Fruit fly (Drosophila melanogaster) whole organism, embryonic: ENCODE results near the gene CG1998.

ENCODE experiments used
- Abd-B ChIP-seq: fragments of 200-800 bp; sonication (Bioruptor generic); optimal IDR thresholded peaks from 2 replicates; lab custom pipeline; 2018; ENCODE audit warnings: missing biosample characterization, mild to moderate bottlenecking, missing genetic modification characterization, moderate library complexity
- Bgb ChIP-seq: fragments of 200-800 bp; sonication (Bioruptor generic); IDR thresholded peaks from 2 replicates; pipeline ENCODE4 v1.3.6; 2022; ENCODE audit warnings: missing biosample characterization, missing genetic modification characterization; ENCODE audit not compliant: partially characterized antibody
- CG11247 ChIP-seq: fragments of 200-800 bp; sonication (Bioruptor generic); IDR thresholded peaks from 2 replicates; pipeline ENCODE4 v1.3.6; 2022; ENCODE audit warnings: missing biosample characterization, missing genetic modification characterization
- CG12299 ChIP-seq: fragments of 200-800 bp; sonication (Bioruptor generic); optimal IDR thresholded peaks from 2 replicates; lab custom pipeline; 2018; ENCODE audit warnings: missing biosample characterization, mild to moderate bottlenecking, missing genetic modification characterization
- CG14710 ChIP-seq: fragments of 200-800 bp; sonication (Bioruptor generic); optimal IDR thresholded peaks from 3 replicates; lab custom pipeline; 2019; ENCODE audit warnings: missing biosample characterization, mild to moderate bottlenecking, missing genetic modification characterization, moderate library complexity
- CG15514 ChIP-seq: fragments of 200-800 bp; sonication (Bioruptor generic); optimal IDR thresholded peaks from 3 replicates; lab custom pipeline; 2017; ENCODE audit warnings: missing biosample characterization, missing genetic modification characterization, mild to moderate bottlenecking, moderate library complexity, missing genetic modification reagents
- CG16779 ChIP-seq: fragments of 200-800 bp; sonication (Bioruptor generic); IDR thresholded peaks from 2 replicates; pipeline ENCODE4 v1.3.6; 2022; ENCODE audit warnings: missing biosample characterization, missing genetic modification characterization
- CG17568 ChIP-seq: fragments of 200-800 bp; sonication (Bioruptor generic); optimal IDR thresholded peaks from 2 replicates; lab custom pipeline; 2018; ENCODE audit warnings: missing biosample characterization, mild to moderate bottlenecking, missing genetic modification characterization, moderate library complexity
- CG18599 ChIP-seq: fragments of 200-800 bp; sonication (Bioruptor generic); optimal IDR thresholded peaks from 3 replicates; lab custom pipeline; 2017; ENCODE audit warnings: missing biosample characterization, missing genetic modification characterization, mild to moderate bottlenecking, moderate library complexity, missing genetic modification reagents
- CG2678 ChIP-seq: fragments of 200-800 bp; sonication (Bioruptor generic); optimal IDR thresholded peaks from 3 replicates; lab custom pipeline; 2019; ENCODE audit warnings: missing biosample characterization, mild to moderate bottlenecking, missing genetic modification characterization, moderate library complexity
- CG3163 ChIP-seq: fragments of 200-800 bp; sonication (Bioruptor generic); optimal IDR thresholded peaks from 3 replicates; lab custom pipeline; 2016; ENCODE audit warnings: missing biosample characterization, missing genetic modification characterization
- CG42726 ChIP-seq: fragments of 200-800 bp; sonication (Bioruptor generic); IDR thresholded peaks from 2 replicates; pipeline ENCODE4 v1.3.6; 2022; ENCODE audit warnings: missing biosample characterization, missing genetic modification characterization; ENCODE audit not compliant: partially characterized antibody
- CG5245 ChIP-seq: fragments of 200-800 bp; sonication (Bioruptor generic); optimal IDR thresholded peaks from 3 replicates; lab custom pipeline; 2016; ENCODE audit warnings: missing biosample characterization, missing genetic modification characterization
- CG5953 ChIP-seq: fragments of 200-800 bp; sonication (Bioruptor generic); IDR thresholded peaks from 2 replicates; pipeline ENCODE4 v1.3.6; 2022; ENCODE audit warnings: missing biosample characterization, missing genetic modification characterization
- CG7357 ChIP-seq: fragments of 200-800 bp; sonication (Bioruptor generic); IDR thresholded peaks from 3 replicates; pipeline ENCODE4 v1.3.6; 2022; ENCODE audit warnings: missing biosample characterization, missing genetic modification characterization
- CG7786 ChIP-seq: fragments of 200-800 bp; sonication (Bioruptor generic); optimal IDR thresholded peaks from 2 replicates; lab custom pipeline; 2016; ENCODE audit warnings: missing biosample characterization, missing genetic modification characterization
- CG8290 ChIP-seq, 3 experiments: fragments of 200-800 bp; sonication (Bioruptor generic); optimal IDR thresholded peaks; 2 replicates each; lab custom pipeline; 2016 to 2019; ENCODE audit warnings: missing biosample characterization in 3 of 3, missing genetic modification characterization in 3 of 3, mild to moderate bottlenecking in 2 of 3, moderate library complexity in 1 of 3
- CG8765 ChIP-seq: fragments of 200-800 bp; sonication (Bioruptor generic); IDR thresholded peaks from 2 replicates; pipeline ENCODE4 v1.3.6; 2022; ENCODE audit warnings: missing biosample characterization, missing genetic modification characterization
- CG9609 ChIP-seq: fragments of 200-800 bp; sonication (Bioruptor generic); optimal IDR thresholded peaks from 3 replicates; lab custom pipeline; 2016; ENCODE audit warnings: missing biosample characterization, missing genetic modification characterization
- CoRest ChIP-seq: fragments of 200-800 bp; sonication (Bioruptor generic); optimal IDR thresholded peaks from 3 replicates; lab custom pipeline; 2018; ENCODE audit warnings: missing biosample characterization, mild to moderate bottlenecking, missing genetic modification characterization, moderate library complexity
- Dp ChIP-seq: fragments of 200-800 bp; sonication (Bioruptor generic); optimal IDR thresholded peaks from 2 replicates; lab custom pipeline; 2018; ENCODE audit warnings: missing biosample characterization, mild to moderate bottlenecking, missing genetic modification characterization, moderate library complexity
- E2f2 ChIP-seq: fragments of 200-800 bp; sonication (Bioruptor generic); IDR thresholded peaks from 2 replicates; pipeline ENCODE4 v1.3.6; 2022; ENCODE audit warnings: missing biosample characterization, missing genetic modification characterization
- Elba2 ChIP-seq: fragments of 200-800 bp; sonication (Bioruptor generic); optimal IDR thresholded peaks from 3 replicates; lab custom pipeline; 2016; ENCODE audit warnings: missing biosample characterization, missing genetic modification characterization
- Ets97D ChIP-seq: fragments of 200-800 bp; sonication (Bioruptor generic); optimal IDR thresholded peaks from 3 replicates; lab custom pipeline; 2016; ENCODE audit warnings: missing biosample characterization, missing genetic modification characterization
- Fer2 ChIP-seq: fragments of 200-800 bp; sonication (Bioruptor generic); optimal IDR thresholded peaks from 2 replicates; lab custom pipeline; 2018; ENCODE audit warnings: missing biosample characterization, mild to moderate bottlenecking, missing genetic modification characterization, moderate library complexity
- Gug ChIP-seq: fragments of 200-800 bp; sonication (Bioruptor generic); IDR thresholded peaks from 4 replicates; pipeline ENCODE4 v1.3.6; 2022; ENCODE audit warnings: missing biosample characterization, missing genetic modification characterization
- HLH4C ChIP-seq: fragments of 200-800 bp; sonication (Bioruptor generic); IDR thresholded peaks from 3 replicates; pipeline ENCODE4 v1.3.6; 2022; ENCODE audit warnings: missing biosample characterization, missing genetic modification characterization; ENCODE audit not compliant: partially characterized antibody
- HmgD ChIP-seq: fragments of 200-800 bp; sonication (Bioruptor generic); optimal IDR thresholded peaks from 3 replicates; lab custom pipeline; 2016; ENCODE audit warnings: missing biosample characterization, missing genetic modification characterization
- HmgZ ChIP-seq: fragments of 200-800 bp; sonication (Bioruptor generic); optimal IDR thresholded peaks from 2 replicates; lab custom pipeline; 2018; ENCODE audit warnings: missing biosample characterization, mild to moderate bottlenecking, missing genetic modification characterization
- Hr3 ChIP-seq: fragments of 200-800 bp; sonication (Bioruptor generic); optimal IDR thresholded peaks from 3 replicates; lab custom pipeline; 2016; ENCODE audit warnings: missing biosample characterization, missing genetic modification characterization
- Med ChIP-seq: fragments of 200-800 bp; sonication (Bioruptor generic); peaks from one replicate; lab custom pipeline; 2016; ENCODE audit warnings: missing biosample characterization, missing genetic modification characterization, mild to moderate bottlenecking, inconsistent platforms, moderate library complexity
- Opbp ChIP-seq: fragments of 200-800 bp; sonication (Bioruptor generic); IDR thresholded peaks from 3 replicates; pipeline ENCODE4 v1.3.6; 2022; ENCODE audit warnings: missing biosample characterization, missing genetic modification characterization; ENCODE audit not compliant: partially characterized antibody
- Pdp1 ChIP-seq, 2 experiments: fragments of 200-800 bp; sonication (Bioruptor generic); optimal IDR thresholded peaks; 3 replicates each; lab custom pipeline; 2016; ENCODE audit warnings: missing biosample characterization in 2 of 2, missing genetic modification characterization in 2 of 2, mild to moderate bottlenecking in 1 of 2, moderate library complexity in 1 of 2
- Sox102F ChIP-seq: fragments of 200-800 bp; sonication (Bioruptor generic); optimal IDR thresholded peaks from 2 replicates; lab custom pipeline; 2018; ENCODE audit warnings: missing biosample characterization, mild to moderate bottlenecking, missing genetic modification characterization, moderate library complexity
- Sry-δ ChIP-seq: fragments of 200-800 bp; sonication (Bioruptor generic); optimal IDR thresholded peaks from 2 replicates; lab custom pipeline; 2016; ENCODE audit warnings: missing biosample characterization, missing genetic modification characterization
- bcd ChIP-seq: fragments of 200-800 bp; sonication (Bioruptor generic); optimal IDR thresholded peaks from 2 replicates; lab custom pipeline; 2017; ENCODE audit warnings: missing biosample characterization, mild to moderate bottlenecking, missing genetic modification characterization
- ewg ChIP-seq: fragments of 200-800 bp; sonication (Bioruptor generic); optimal IDR thresholded peaks from 3 replicates; lab custom pipeline; 2017; ENCODE audit warnings: mild to moderate bottlenecking, missing biosample characterization, missing genetic modification reagents, missing genetic modification characterization
- eyg ChIP-seq: fragments of 200-800 bp; sonication (Bioruptor generic); optimal IDR thresholded peaks from 3 replicates; lab custom pipeline; 2016; ENCODE audit warnings: missing biosample characterization, missing genetic modification characterization
- gfzf ChIP-seq: fragments of 200-800 bp; sonication (Bioruptor generic); optimal IDR thresholded peaks from 2 replicates; lab custom pipeline; 2016; ENCODE audit warnings: missing biosample characterization, mild to moderate bottlenecking, missing genetic modification characterization, moderate library complexity
- jing ChIP-seq: fragments of 200-800 bp; sonication (Bioruptor generic); optimal IDR thresholded peaks from 2 replicates; lab custom pipeline; 2018; ENCODE audit warnings: missing biosample characterization, mild to moderate bottlenecking, missing genetic modification characterization
- knrl ChIP-seq: fragments of 200-800 bp; sonication (Bioruptor generic); IDR thresholded peaks from 3 replicates; pipeline ENCODE4 v1.3.6; 2022; ENCODE audit warnings: missing biosample characterization, missing genetic modification characterization; ENCODE audit not compliant: partially characterized antibody
- lbe ChIP-seq: fragments of 200-800 bp; sonication (Bioruptor generic); optimal IDR thresholded peaks from 2 replicates; lab custom pipeline; 2016; ENCODE audit warnings: missing biosample characterization, mild to moderate bottlenecking, missing genetic modification characterization
- lilli ChIP-seq: fragments of 200-800 bp; sonication (Bioruptor generic); optimal IDR thresholded peaks from 3 replicates; lab custom pipeline; 2016; ENCODE audit warnings: missing biosample characterization, missing genetic modification characterization
- row ChIP-seq: fragments of 200-800 bp; sonication (Bioruptor generic); IDR thresholded peaks from 3 replicates; pipeline ENCODE4 v1.3.6; 2022; ENCODE audit warnings: missing biosample characterization, missing genetic modification characterization
- slou ChIP-seq: fragments of 200-800 bp; sonication (Bioruptor generic); optimal IDR thresholded peaks from 3 replicates; lab custom pipeline; 2016; ENCODE audit warnings: missing biosample characterization, missing genetic modification characterization
- sqz ChIP-seq: fragments of 200-800 bp; sonication (Bioruptor generic); optimal IDR thresholded peaks from 3 replicates; lab custom pipeline; 2018; ENCODE audit warnings: missing biosample characterization, mild to moderate bottlenecking, missing genetic modification characterization
- trem ChIP-seq: fragments of 200-800 bp; optimal IDR thresholded peaks from 3 replicates; lab custom pipeline; 2019; ENCODE audit warnings: missing biosample characterization, mild to moderate bottlenecking, missing genetic modification characterization, moderate library complexity
- zen ChIP-seq: fragments of 200-800 bp; sonication (Bioruptor generic); optimal IDR thresholded peaks from 3 replicates; lab custom pipeline; 2018; ENCODE audit warnings: missing biosample characterization, mild to moderate bottlenecking, missing genetic modification characterization, moderate library complexity

The CG1998 gene

DNA sequence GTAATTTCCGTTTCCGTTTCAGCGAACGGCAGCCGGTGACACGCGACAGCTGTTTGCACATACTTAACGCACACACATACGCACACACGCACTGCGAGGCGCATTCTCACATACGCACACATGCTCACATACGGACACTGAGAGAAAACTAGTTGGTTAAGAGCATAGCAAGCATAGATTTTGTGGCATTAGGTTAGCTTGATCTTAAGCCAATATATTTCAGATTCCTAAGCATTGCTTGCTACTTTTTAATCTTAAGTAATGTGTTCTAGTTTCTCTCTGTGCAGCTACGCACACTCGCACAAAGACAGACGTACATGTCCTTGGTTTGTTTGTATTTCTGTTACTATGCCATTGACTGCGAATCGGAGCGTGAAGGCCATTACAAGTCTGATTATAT is 21.2 kb upstream of the CG1998 start (continued):
- no peak for TF ChIP-seq slou (GFP tag; lab: Kevin White, UChicago)
- TF ChIP-seq jing (GFP tag; lab: Kevin White, UChicago) = no peak
- TF ChIP-seq CG11247 (GFP tag; lab: Robert Waterston, UW) = peak; percentile 23; the same call in 1 of the 2 replicates
- TF ChIP-seq lbe (GFP tag; lab: Kevin White, UChicago) = no peak
- TF ChIP-seq CG18599 (GFP tag; lab: Kevin White, UChicago) = peak; percentile 63
- peak; percentile 86 for TF ChIP-seq Med
- TF ChIP-seq lilli = peak; percentile 10
- TF ChIP-seq CG9609 (GFP tag; lab: Kevin White, UChicago) = no peak
- no peak for TF ChIP-seq CG5245 (GFP tag; lab: Kevin White, UChicago)
- no peak for TF ChIP-seq sqz (GFP tag; lab: Kevin White, UChicago)
- peak; percentile 46 for TF ChIP-seq row (GFP tag; lab: Robert Waterston, UW)
- TF ChIP-seq Pdp1 (GFP tag; optimal IDR thresholded peaks at IDR 0.05; lab: Kevin White, UChicago) = no peak
- TF ChIP-seq Gug (GFP tag; lab: Robert Waterston, UW) = 0 out of 4 replicates have a peak, but pooled peaks have one; percentile 29
- peak; percentile 26 for TF ChIP-seq Sox102F (GFP tag; lab: Kevin White, UChicago)

DNA sequence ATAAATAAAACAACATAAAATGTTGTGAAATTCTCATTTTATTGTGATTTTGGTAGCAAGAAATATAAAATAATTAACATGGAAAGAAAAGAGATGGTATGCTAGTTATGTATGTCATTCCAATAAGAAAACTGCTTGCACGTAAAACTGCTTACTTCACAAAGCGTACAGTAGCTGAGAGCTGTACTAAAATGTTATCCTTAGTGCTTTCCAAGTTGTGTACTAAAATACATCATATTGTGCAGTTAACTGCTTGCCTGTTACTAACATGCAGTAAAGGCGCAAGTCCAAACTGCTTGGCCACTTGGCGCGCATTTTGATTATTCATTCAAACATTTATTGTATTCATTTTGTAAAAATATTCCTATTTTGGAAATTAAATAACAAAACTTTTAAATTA is 8.2 kb upstream of the CG1998 start:
- TF ChIP-seq CG8765 = no peak
- TF ChIP-seq CG7786 (GFP tag; lab: Kevin White, UChicago) = no peak
- no peak for TF ChIP-seq HLH4C
- peak; percentile 57 for TF ChIP-seq Elba2 (GFP tag; lab: Kevin White, UChicago)
- TF ChIP-seq eyg (GFP tag; lab: Kevin White, UChicago) = no peak
- no peak for TF ChIP-seq bcd (GFP tag; lab: Kevin White, UChicago)
- no peak for TF ChIP-seq CG17568
- TF ChIP-seq HmgZ (tag; lab: Kevin White, UChicago) = peak; percentile 21
- peak; percentile 31 for TF ChIP-seq HmgD (GFP tag; lab: Kevin White, UChicago)
- peak; percentile 31 for TF ChIP-seq CoRest (tag; lab: Kevin White, UChicago)
- TF ChIP-seq zen (tag; lab: Kevin White, UChicago) = peak; percentile 45
- TF ChIP-seq Fer2 (tag; lab: Kevin White, UChicago) = no peak
- no peak for TF ChIP-seq CG5953 (GFP tag; lab: Robert Waterston, UW)
- TF ChIP-seq CG16779 (GFP tag; lab: Robert Waterston, UW) = no peak
- TF ChIP-seq Opbp = peak; percentile 31; the same call in 1 of the 3 replicates
- TF ChIP-seq Dp (GFP tag; lab: Kevin White, UChicago) = peak; percentile 90
- TF ChIP-seq CG42726 (GFP tag; lab: Robert Waterston, UW) = peak; percentile 32; the same call in 1 of the 2 replicates
- TF ChIP-seq trem = peak; percentile 30
- TF ChIP-seq Ets97D = peak; percentile 44
- peak; percentile 98 for TF ChIP-seq ewg (GFP tag; lab: Kevin White, UChicago)
- no peak for TF ChIP-seq CG7357
- peak; percentile 55 for TF ChIP-seq Abd-B
- TF ChIP-seq CG3163 = no peak
- peak; percentile 49 for TF ChIP-seq CG8290 (GFP tag; optimal IDR thresholded peaks at IDR 0.05; lab: Kevin White, UChicago)
- no peak for TF ChIP-seq CG8290 (tag; optimal IDR thresholded peaks at IDR 0.05; lab: Kevin White, UChicago)
- no peak for TF ChIP-seq CG2678
- peak; percentile 13 for TF ChIP-seq gfzf (GFP tag; lab: Kevin White, UChicago)
- peak; percentile 42; the same call in 1 of the 3 replicates for TF ChIP-seq knrl (GFP tag; lab: Robert Waterston, UW)
- peak; percentile 17; the same call in 1 of the 2 replicates for TF ChIP-seq Bgb (GFP tag; lab: Robert Waterston, UW)
- peak; percentile 24 for TF ChIP-seq CG14710 (tag; lab: Kevin White, UChicago)
- peak; percentile 19 for TF ChIP-seq Hr3 (GFP tag; lab: Kevin White, UChicago)
- peak; percentile 92 for TF ChIP-seq E2f2 (GFP tag; lab: Robert Waterston, UW)
- no peak for TF ChIP-seq CG12299 (tag; lab: Kevin White, UChicago)
- peak; percentile 11 for TF ChIP-seq Sry-δ (GFP tag; lab: Kevin White, UChicago)
- peak; percentile 21 for TF ChIP-seq CG15514 (GFP tag; lab: Kevin White, UChicago)
